Fruit fly (Drosophila melanogaster): ENCODE data around the gene CG2021.

The CG2021 gene

DNA sequence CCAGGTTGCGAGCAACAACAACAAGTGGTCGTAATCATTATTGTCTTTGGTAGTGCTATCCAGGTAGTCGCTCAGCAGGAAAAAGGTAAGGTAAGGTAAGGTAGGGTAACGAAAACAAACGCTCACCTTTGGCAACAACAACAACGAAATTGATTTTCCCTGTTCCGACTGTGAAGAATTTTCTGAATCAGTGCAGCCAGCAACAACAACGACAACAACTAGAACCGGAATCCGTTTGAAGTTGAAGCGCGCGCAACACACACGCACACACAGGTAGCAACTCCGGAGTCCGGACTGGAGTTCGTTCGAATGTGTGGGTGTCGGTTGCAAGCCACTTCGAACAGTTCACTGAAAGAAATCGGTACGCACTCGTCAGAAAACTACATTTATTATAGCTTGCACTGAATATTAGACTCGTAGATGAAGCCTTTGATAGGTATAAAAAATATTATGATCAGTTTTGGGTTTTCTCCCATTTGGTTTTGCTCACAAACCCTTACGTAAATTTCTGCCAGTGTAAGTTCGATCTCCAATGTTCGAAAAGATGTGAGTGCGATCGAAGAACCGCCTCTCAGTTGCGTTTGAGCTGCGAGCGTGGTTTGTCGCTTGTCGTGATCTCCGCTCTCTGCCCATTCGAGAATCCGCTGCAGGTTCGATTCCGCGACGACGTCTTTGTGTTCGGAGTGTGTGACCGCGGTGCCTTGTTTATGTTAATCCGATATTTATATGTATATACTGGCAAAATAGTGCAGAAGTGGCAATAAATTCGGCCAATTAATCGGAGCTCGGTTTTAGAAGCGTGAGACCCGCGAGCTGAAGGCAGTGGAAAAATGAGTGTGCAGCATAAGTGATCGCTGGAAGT is 30.6 kb downstream of the CG2021 start, which contains the start of gene CG13921 (continued):
- peak; percentile 100 for TF ChIP-seq lz (GFP tag; optimal IDR thresholded peaks at IDR 0.05)
- peak; percentile 99 for TF ChIP-seq dac (GFP tag; optimal IDR thresholded peaks at IDR 0.05)
- peak; percentile 99 for TF ChIP-seq CG8632 (GFP tag; optimal IDR thresholded peaks at IDR 0.05)
- peak; percentile 100 for TF ChIP-seq CG15336 (GFP tag; IDR thresholded peaks at IDR 0.05)
- TF ChIP-seq CG6808 (GFP tag; optimal IDR thresholded peaks at IDR 0.05) = peak; percentile 99
- TF ChIP-seq Hr4 (GFP tag; optimal IDR thresholded peaks at IDR 0.05) = peak; percentile 99
- TF ChIP-seq Eip93F (GFP tag; optimal IDR thresholded peaks at IDR 0.05) = peak; percentile 99
- TF ChIP-seq Hr39 (GFP tag; optimal IDR thresholded peaks at IDR 0.05) = peak; percentile 99
- peak; percentile 99 for TF ChIP-seq Sox102F (GFP tag; optimal IDR thresholded peaks at IDR 0.05)
- TF ChIP-seq Sox14 (GFP tag; optimal IDR thresholded peaks at IDR 0.05) = peak; percentile 99
- peak; percentile 100 for TF ChIP-seq acj6 (GFP tag; optimal IDR thresholded peaks at IDR 0.05)
- TF ChIP-seq eg (GFP tag; IDR thresholded peaks at IDR 0.05) = peak; percentile 100
- peak; percentile 99 for TF ChIP-seq achi (GFP tag; optimal IDR thresholded peaks at IDR 0.05)
- TF ChIP-seq topi (GFP tag; optimal IDR thresholded peaks at IDR 0.05) = peak; percentile 100
- peak; percentile 100 for TF ChIP-seq CG10669 (GFP tag; optimal IDR thresholded peaks at IDR 0.05)

DNA sequence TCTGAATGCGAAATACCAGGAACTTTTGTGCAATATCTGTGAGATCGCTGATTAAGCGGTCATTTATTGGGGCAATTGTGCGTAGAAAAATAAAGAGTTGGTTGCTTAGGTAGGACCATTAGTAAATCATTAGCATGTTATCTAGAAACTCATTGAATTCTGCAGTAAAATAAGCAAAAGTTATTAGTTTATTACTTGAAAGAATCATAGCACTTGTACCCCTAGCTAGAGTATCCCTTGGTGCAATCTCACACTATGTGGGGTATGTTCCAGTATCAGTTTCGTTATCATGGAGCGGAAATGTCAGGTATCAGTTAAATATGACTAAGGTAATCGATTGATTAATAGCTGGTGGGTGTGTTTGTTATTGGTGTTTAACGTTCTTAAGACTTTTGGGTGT is 31.8 kb downstream of the CG2021 start:
- TF ChIP-seq Eip78C (GFP tag) (no peak), CG8319 (GFP tag; optimal IDR thresholded peaks at IDR 0.05) (no peak), CG7368 (GFP tag; optimal IDR thresholded peaks at IDR 0.05) (no peak), Blimp-1 (GFP tag; optimal IDR thresholded peaks at IDR 0.05) (no peak), Eip93F (GFP tag; optimal IDR thresholded peaks at IDR 0.05) (no peak), Sox102F (GFP tag; optimal IDR thresholded peaks at IDR 0.05) (no peak), CG34406 (GFP tag; optimal IDR thresholded peaks at IDR 0.05) (no peak), vri (GFP tag; optimal IDR thresholded peaks at IDR 0.05) (peak; percentile 34)

DNA sequence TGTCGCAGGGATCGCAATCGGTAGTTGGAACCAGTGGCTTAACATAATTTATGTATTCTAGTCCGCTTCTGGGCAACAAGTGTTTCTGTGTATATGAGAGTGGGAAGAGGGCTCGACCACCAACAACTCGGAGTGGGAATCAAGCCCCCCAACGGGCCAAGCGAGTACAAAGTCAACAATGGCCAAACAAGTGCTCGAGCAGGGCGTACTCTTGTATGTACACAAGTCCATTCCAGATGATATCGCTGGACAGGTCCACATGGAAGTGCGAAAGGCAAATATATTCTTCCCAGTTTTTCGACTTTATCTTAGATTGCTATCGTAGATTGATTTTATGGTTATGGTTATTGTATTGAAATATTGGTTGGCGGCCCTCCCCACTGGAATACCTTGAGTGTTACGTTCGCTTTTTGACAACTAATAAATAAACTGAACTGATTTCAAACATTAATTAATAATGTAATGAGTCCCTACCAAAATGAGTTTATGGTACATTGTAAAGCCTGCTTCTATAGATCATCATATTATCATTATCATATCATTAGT is 34.6 kb downstream of the CG2021 start:
- TF ChIP-seq CG8119 (GFP tag; IDR thresholded peaks at IDR 0.05) (no peak), Eip78C (GFP tag) (peak; percentile 45), fkh (GFP tag; optimal IDR thresholded peaks at IDR 0.05) (peak; percentile 90), Hr39 (GFP tag; optimal IDR thresholded peaks at IDR 0.05) (no peak), CG34406 (GFP tag; optimal IDR thresholded peaks at IDR 0.05) (no peak), svp (GFP tag) (peak; percentile 43), fd59A (GFP tag; optimal IDR thresholded peaks at IDR 0.05) (peak; percentile 11), Lpt (GFP tag; optimal IDR thresholded peaks at IDR 0.05) (no peak), CG6163 (GFP tag; IDR thresholded peaks at IDR 0.05) (no peak), achi (GFP tag; optimal IDR thresholded peaks at IDR 0.05) (no peak), fd85E (GFP tag; optimal IDR thresholded peaks at IDR 0.05) (no peak), CG3032 (tag; optimal IDR thresholded peaks at IDR 0.05) (no peak), CG8632 (GFP tag; optimal IDR thresholded peaks at IDR 0.05) (no peak), Eip93F (GFP tag; optimal IDR thresholded peaks at IDR 0.05) (no peak), eg (GFP tag; IDR thresholded peaks at IDR 0.05) (no peak), CG4318 (GFP tag; optimal IDR thresholded peaks at IDR 0.05) (no peak)

DNA sequence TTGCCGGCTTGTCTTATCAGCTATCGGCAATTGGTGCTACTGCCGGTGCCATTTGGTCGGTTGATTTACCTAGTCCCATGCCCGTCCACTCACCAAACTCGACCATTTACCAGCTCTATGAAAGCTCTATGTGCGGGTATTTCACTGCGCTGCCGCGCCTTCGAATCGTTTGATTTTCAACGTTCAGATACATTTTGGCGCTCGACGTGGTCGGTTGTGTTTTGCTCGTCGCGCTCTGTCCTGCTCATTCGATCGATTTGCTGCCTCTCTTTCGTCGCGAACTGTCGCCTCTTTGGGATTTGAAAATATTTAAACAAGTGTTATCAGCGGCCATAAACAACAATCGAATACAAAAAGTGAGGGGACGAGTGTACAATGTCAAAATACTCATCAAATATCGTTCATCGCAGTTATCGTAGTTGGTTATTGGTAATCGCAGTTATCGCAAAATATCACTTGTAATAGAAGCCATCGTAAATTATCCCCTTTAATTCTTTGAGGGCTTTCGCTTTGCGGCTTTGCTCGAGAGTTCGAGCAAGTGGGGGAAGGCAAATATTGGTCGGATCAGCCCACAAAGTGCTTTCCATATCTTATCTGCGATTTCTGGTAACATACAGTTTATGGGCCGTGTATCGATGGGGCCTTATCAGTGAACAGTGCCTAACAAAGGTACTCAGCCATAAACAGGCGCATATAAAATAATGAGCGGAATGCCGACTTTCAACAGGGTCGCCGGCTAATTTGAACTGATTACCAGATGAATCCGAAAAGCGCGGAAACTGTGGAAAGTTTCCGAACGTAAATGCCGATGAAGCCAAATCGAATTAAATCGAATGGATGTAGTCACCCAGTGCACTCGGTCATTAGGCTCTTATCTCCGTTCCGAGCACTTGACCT is 35.3 kb downstream of the CG2021 start:
- TF ChIP-seq vri (GFP tag; optimal IDR thresholded peaks at IDR 0.05) (peak; percentile 60), Smox (GFP tag; optimal IDR thresholded peaks at IDR 0.05) (no peak), Eip78C (GFP tag) (peak; percentile 22), CG3919 (GFP tag; optimal IDR thresholded peaks at IDR 0.05) (no peak), CG8632 (GFP tag; optimal IDR thresholded peaks at IDR 0.05) (no peak), CG9139 (GFP tag; optimal IDR thresholded peaks at IDR 0.05) (no peak), Gug (GFP tag; IDR thresholded peaks at IDR 0.05) (no peak), CG32006 (GFP tag; optimal IDR thresholded peaks at IDR 0.05) (no peak), Hr38 (GFP tag; optimal IDR thresholded peaks at IDR 0.05) (no peak), CG11294 (GFP tag; IDR thresholded peaks at IDR 0.05) (no peak), CG6792 (GFP tag; optimal IDR thresholded peaks at IDR 0.05) (no peak), spab (GFP tag; optimal IDR thresholded peaks at IDR 0.05) (no peak), CG6163 (GFP tag; IDR thresholded peaks at IDR 0.05) (no peak), esn (GFP tag; optimal IDR thresholded peaks at IDR 0.05) (no peak), fkh (GFP tag; optimal IDR thresholded peaks at IDR 0.05) (peak; percentile 55), svp (GFP tag) (peak; percentile 88), Blimp-1 (GFP tag; optimal IDR thresholded peaks at IDR 0.05) (no peak), CG4318 (GFP tag; optimal IDR thresholded peaks at IDR 0.05) (no peak), cyc (GFP tag; optimal IDR thresholded peaks at IDR 0.05) (no peak), CG10669 (GFP tag; optimal IDR thresholded peaks at IDR 0.05) (no peak), CG34406 (GFP tag; optimal IDR thresholded peaks at IDR 0.05) (no peak)

All from whole organism, prepupa.